Fruit fly (Drosophila melanogaster) whole organism, prepupa: ENCODE measurements around the gene CG9328.

Source experiments
- CG10631 ChIP-seq: fragments of 200-800 bp; sonication (Bioruptor generic); optimal IDR thresholded peaks from 2 replicates; lab custom pipeline; 2016; ENCODE audit warnings: missing biosample characterization, missing genetic modification characterization
- CG11762 ChIP-seq: fragments of 200-800 bp; sonication (Bioruptor generic); optimal IDR thresholded peaks from 3 replicates; lab custom pipeline; 2016; ENCODE audit warnings: missing biosample characterization, missing genetic modification characterization; ENCODE audit not compliant: insufficient read depth
- CG11902 ChIP-seq: fragments of 200-800 bp; sonication (Bioruptor generic); optimal IDR thresholded peaks from 3 replicates; lab custom pipeline; 2016; ENCODE audit warnings: missing biosample characterization, missing genetic modification characterization
- CG15336 ChIP-seq: fragments of 200-800 bp; sonication (Bioruptor generic); IDR thresholded peaks from 2 replicates; pipeline ENCODE4 v1.3.6; 2022; ENCODE audit warnings: missing biosample characterization, missing genetic modification characterization
- CG1621 ChIP-seq: fragments of 200-800 bp; sonication (Bioruptor generic); optimal IDR thresholded peaks from 3 replicates; lab custom pipeline; 2018; ENCODE audit warnings: missing biosample characterization, mild to moderate bottlenecking, missing genetic modification characterization
- CG3032 ChIP-seq: fragments of 200-800 bp; optimal IDR thresholded peaks from 2 replicates; lab custom pipeline; 2019; ENCODE audit warnings: missing biosample characterization, mild to moderate bottlenecking, missing genetic modification characterization, moderate library complexity
- CG32006 ChIP-seq: fragments of 200-800 bp; sonication (Bioruptor generic); optimal IDR thresholded peaks from 3 replicates; lab custom pipeline; 2017; ENCODE audit warnings: missing biosample characterization, mild to moderate bottlenecking, missing genetic modification characterization
- CG34406 ChIP-seq: fragments of 200-800 bp; sonication (Bioruptor generic); optimal IDR thresholded peaks from 3 replicates; lab custom pipeline; 2016; ENCODE audit warnings: missing biosample characterization, missing genetic modification characterization
- CG3919 ChIP-seq: fragments of 200-800 bp; sonication (Bioruptor generic); optimal IDR thresholded peaks from 3 replicates; lab custom pipeline; 2016; ENCODE audit warnings: missing biosample characterization, missing genetic modification characterization
- CG6163 ChIP-seq: fragments of 200-800 bp; sonication (Bioruptor generic); IDR thresholded peaks from 3 replicates; pipeline ENCODE4 v1.3.6; 2022; ENCODE audit warnings: missing biosample characterization, missing genetic modification characterization
- CG6792 ChIP-seq: fragments of 200-800 bp; sonication (Bioruptor generic); optimal IDR thresholded peaks from 3 replicates; lab custom pipeline; 2016; ENCODE audit warnings: missing biosample characterization, missing genetic modification characterization
- CG6808 ChIP-seq: fragments of 200-800 bp; sonication (Bioruptor generic); optimal IDR thresholded peaks from 3 replicates; lab custom pipeline; 2017; ENCODE audit warnings: missing biosample characterization, missing genetic modification characterization, mild to moderate bottlenecking, moderate library complexity, missing genetic modification reagents
- CG6854 ChIP-seq: fragments of 200-800 bp; sonication (Bioruptor generic); optimal IDR thresholded peaks from 2 replicates; lab custom pipeline; 2017; ENCODE audit warnings: missing biosample characterization, mild to moderate bottlenecking, missing genetic modification characterization
- CG7368 ChIP-seq: fragments of 200-800 bp; sonication (Bioruptor generic); optimal IDR thresholded peaks from 3 replicates; lab custom pipeline; 2016; ENCODE audit warnings: missing biosample characterization, missing genetic modification characterization
- CG8119 ChIP-seq: fragments of 200-800 bp; sonication (Bioruptor generic); IDR thresholded peaks from 3 replicates; pipeline ENCODE4 v1.3.6; 2022; ENCODE audit warnings: missing biosample characterization, missing genetic modification characterization
- CG8632 ChIP-seq: fragments of 200-800 bp; sonication (Bioruptor generic); optimal IDR thresholded peaks from 3 replicates; lab custom pipeline; 2016; ENCODE audit warnings: missing biosample characterization, missing genetic modification characterization
- CG9139 ChIP-seq: fragments of 200-800 bp; sonication (Bioruptor generic); optimal IDR thresholded peaks from 3 replicates; lab custom pipeline; 2017; ENCODE audit warnings: missing biosample characterization, mild to moderate bottlenecking, missing genetic modification characterization
- Eip75B ChIP-seq: fragments of 200-800 bp; sonication (Bioruptor generic); optimal IDR thresholded peaks from 3 replicates; lab custom pipeline; 2016; ENCODE audit warnings: missing biosample characterization, missing genetic modification characterization
- Eip78C ChIP-seq: fragments of 200-800 bp; sonication (Bioruptor generic); peaks from one replicate; lab custom pipeline; 2016; ENCODE audit warnings: missing biosample characterization, missing genetic modification characterization
- Eip93F ChIP-seq: fragments of 200-800 bp; sonication (Bioruptor generic); optimal IDR thresholded peaks from 2 replicates; lab custom pipeline; 2016; ENCODE audit warnings: missing biosample characterization, mild to moderate bottlenecking, missing genetic modification characterization
- Ets21C ChIP-seq: fragments of 200-800 bp; sonication (Bioruptor generic); optimal IDR thresholded peaks from 3 replicates; lab custom pipeline; 2016; ENCODE audit warnings: missing biosample characterization, missing genetic modification characterization
- Ets96B ChIP-seq: fragments of 200-800 bp; optimal IDR thresholded peaks from 2 replicates; lab custom pipeline; 2019; ENCODE audit warnings: missing biosample characterization, mild to moderate bottlenecking, missing genetic modification characterization, moderate library complexity
- Gug ChIP-seq: fragments of 200-800 bp; sonication (Bioruptor generic); IDR thresholded peaks from 2 replicates; pipeline ENCODE4 v1.3.6; 2022; ENCODE audit warnings: missing biosample characterization, missing genetic modification characterization
- Hr38 ChIP-seq: sonication (Bioruptor generic); optimal IDR thresholded peaks from 2 replicates; lab custom pipeline; 2016; ENCODE audit warnings: missing biosample characterization, missing genetic modification characterization
- Hr39 ChIP-seq: fragments of 200-800 bp; sonication (Bioruptor generic); optimal IDR thresholded peaks from 2 replicates; lab custom pipeline; 2016; ENCODE audit warnings: missing biosample characterization, missing genetic modification characterization
- Hr4 ChIP-seq: fragments of 200-800 bp; sonication (Bioruptor generic); optimal IDR thresholded peaks from 3 replicates; lab custom pipeline; 2016; ENCODE audit warnings: missing biosample characterization, missing genetic modification characterization
- Met ChIP-seq: fragments of 200-800 bp; sonication (Bioruptor generic); optimal IDR thresholded peaks from 3 replicates; lab custom pipeline; 2016; ENCODE audit warnings: missing biosample characterization, missing genetic modification characterization
- OdsH ChIP-seq: fragments of 200-800 bp; sonication (Bioruptor generic); optimal IDR thresholded peaks from 3 replicates; lab custom pipeline; 2016; ENCODE audit warnings: missing biosample characterization, missing genetic modification characterization
- Sox102F ChIP-seq: fragments of 200-800 bp; sonication (Bioruptor generic); optimal IDR thresholded peaks from 2 replicates; lab custom pipeline; 2016; ENCODE audit warnings: missing biosample characterization, mild to moderate bottlenecking, missing genetic modification characterization
- Sox15 ChIP-seq: fragments of 200-800 bp; sonication (Bioruptor generic); optimal IDR thresholded peaks from 3 replicates; lab custom pipeline; 2016; ENCODE audit warnings: missing biosample characterization, missing genetic modification characterization
- achi ChIP-seq: fragments of 200-800 bp; sonication (Bioruptor generic); optimal IDR thresholded peaks from 3 replicates; lab custom pipeline; 2016; ENCODE audit warnings: missing biosample characterization, missing genetic modification characterization
- dac ChIP-seq: fragments of 200-800 bp; sonication (Bioruptor generic); optimal IDR thresholded peaks from 2 replicates; lab custom pipeline; 2017; ENCODE audit warnings: missing biosample characterization, mild to moderate bottlenecking, missing genetic modification characterization
- dsx ChIP-seq: fragments of 200-800 bp; optimal IDR thresholded peaks from 3 replicates; lab custom pipeline; 2019; ENCODE audit warnings: missing biosample characterization, mild to moderate bottlenecking, missing genetic modification characterization, moderate library complexity; ENCODE audit not compliant: poor library complexity, severe bottlenecking
- eg ChIP-seq: fragments of 200-800 bp; sonication (Bioruptor generic); IDR thresholded peaks from 3 replicates; pipeline ENCODE4 v1.3.6; 2022; ENCODE audit warnings: missing biosample characterization, missing genetic modification characterization
- esn ChIP-seq: fragments of 200-800 bp; sonication (Bioruptor generic); optimal IDR thresholded peaks from 2 replicates; lab custom pipeline; 2016; ENCODE audit warnings: missing biosample characterization, mild to moderate bottlenecking, missing genetic modification characterization, moderate library complexity
- fkh ChIP-seq: fragments of 200-800 bp; sonication (Bioruptor generic); optimal IDR thresholded peaks from 3 replicates; lab custom pipeline; 2017; ENCODE audit warnings: missing biosample characterization, mild to moderate bottlenecking, missing genetic modification characterization, moderate library complexity
- lz ChIP-seq: fragments of 200-800 bp; sonication (Bioruptor generic); optimal IDR thresholded peaks from 3 replicates; lab custom pipeline; 2016; ENCODE audit warnings: missing biosample characterization, missing genetic modification characterization
- pdm3 ChIP-seq: fragments of 200-800 bp; sonication (Bioruptor generic); optimal IDR thresholded peaks from 3 replicates; lab custom pipeline; 2016; ENCODE audit warnings: missing biosample characterization, missing genetic modification characterization
- ss ChIP-seq, 2 experiments: fragments of 200-800 bp; sonication (Bioruptor generic); optimal IDR thresholded peaks; 2 replicates in 1 of 2; 3 replicates in 1 of 2; lab custom pipeline; 2017 to 2018; ENCODE audit warnings: mild to moderate bottlenecking in 2 of 2, missing biosample characterization in 2 of 2, missing genetic modification characterization in 2 of 2, moderate library complexity in 1 of 2
- svp ChIP-seq: fragments of 200-800 bp; sonication (Bioruptor generic); peaks from one replicate; lab custom pipeline; 2016; ENCODE audit warnings: missing biosample characterization, missing genetic modification characterization
- topi ChIP-seq: fragments of 200-800 bp; sonication (Bioruptor generic); optimal IDR thresholded peaks from 3 replicates; lab custom pipeline; 2016; ENCODE audit warnings: missing biosample characterization, missing genetic modification characterization
- vri ChIP-seq: fragments of 200-800 bp; sonication (Bioruptor generic); optimal IDR thresholded peaks from 3 replicates; lab custom pipeline; 2016; ENCODE audit warnings: missing biosample characterization, mild to moderate bottlenecking, missing genetic modification characterization

Gene CG9328

dm6 chr2L:20805624-20806339, 8.3 kb downstream of the CG9328 start (continued):
- peak; percentile 78 for TF ChIP-seq Sox102F
- TF ChIP-seq lz (GFP tag; lab: Kevin White, UChicago), result peak; percentile 68
- peak; percentile 55 for TF ChIP-seq Hr39 (GFP tag; lab: Kevin White, UChicago)
- peak; percentile 63 for TF ChIP-seq Gug (GFP tag; lab: Robert Waterston, UW)
- peak; percentile 71 for TF ChIP-seq achi
- no peak for TF ChIP-seq Hr38 (GFP tag; lab: Kevin White, UChicago)
- peak; percentile 34 for TF ChIP-seq CG6808 (GFP tag; lab: Kevin White, UChicago)
- TF ChIP-seq eg (GFP tag; lab: Robert Waterston, UW), result peak; percentile 80
- TF ChIP-seq topi (GFP tag; lab: Kevin White, UChicago), result peak; percentile 64
- peak; percentile 58 for TF ChIP-seq Sox15

dm6 chr2L:20806619-20807018, 9.1 kb downstream of the CG9328 start:
- TF ChIP-seq CG1621 (tag; lab: Kevin White, UChicago) (no peak), CG11902 (GFP tag; lab: Kevin White, UChicago) (no peak), CG6854 (GFP tag; lab: Kevin White, UChicago) (no peak), Sox102F (no peak), CG9139 (GFP tag; lab: Kevin White, UChicago) (no peak), Eip75B (GFP tag; lab: Kevin White, UChicago) (no peak), Ets21C (GFP tag; lab: Kevin White, UChicago) (no peak), Sox15 (no peak)

- TF ChIP-seq Eip78C, result peak; percentile 68
- TF ChIP-seq Sox15, result no peak
- peak; percentile 12 for TF ChIP-seq CG11762 (GFP tag; lab: Kevin White, UChicago)
- TF ChIP-seq CG8119 (GFP tag; lab: Robert Waterston, UW), result peak; percentile 65; the same call in 2 of the 3 replicates
- peak; percentile 40 for TF ChIP-seq CG8632
- peak; percentile 15 for TF ChIP-seq CG10631
- TF ChIP-seq CG6808 (GFP tag; lab: Kevin White, UChicago), result peak; percentile 14
- TF ChIP-seq Hr39 (GFP tag; lab: Kevin White, UChicago), result no peak
- TF ChIP-seq ss (GFP tag; optimal IDR thresholded peaks at IDR 0.05; lab: Kevin White, UChicago), result peak in 1 of 2 experiments; percentile 12
- peak; percentile 27 for TF ChIP-seq esn (GFP tag; lab: Kevin White, UChicago)
- TF ChIP-seq svp, result peak; percentile 62
- TF ChIP-seq eg (GFP tag; lab: Robert Waterston, UW), result peak; percentile 53; the same call in 2 of the 3 replicates
- TF ChIP-seq dac (GFP tag; lab: Kevin White, UChicago), result no peak
- TF ChIP-seq dsx (GFP tag; lab: Kevin White, UChicago), result peak; percentile 24
- TF ChIP-seq CG6792 (GFP tag; lab: Kevin White, UChicago), result peak; percentile 40
- no peak for TF ChIP-seq Eip93F (GFP tag; lab: Kevin White, UChicago)
- peak; percentile 39 for TF ChIP-seq CG32006 (GFP tag; lab: Kevin White, UChicago)
- peak; percentile 87 for TF ChIP-seq fkh (GFP tag; lab: Kevin White, UChicago)
- TF ChIP-seq CG3032 (tag; lab: Kevin White, UChicago), result peak; percentile 35
- TF ChIP-seq vri (GFP tag; lab: Kevin White, UChicago), result peak; percentile 30
- peak; percentile 33 for TF ChIP-seq OdsH (GFP tag; lab: Kevin White, UChicago)
- peak; percentile 26 for TF ChIP-seq achi
- no peak for TF ChIP-seq Eip75B (GFP tag; lab: Kevin White, UChicago)
- TF ChIP-seq CG34406 (GFP tag; lab: Kevin White, UChicago), result peak; percentile 49
- TF ChIP-seq CG3919 (GFP tag; lab: Kevin White, UChicago), result peak; percentile 31
- peak; percentile 3 for TF ChIP-seq Hr4 (GFP tag; lab: Kevin White, UChicago)
- 0 out of 3 replicates have a peak, but pooled peaks have one; percentile 31 for TF ChIP-seq CG6163
- peak; percentile 69 for TF ChIP-seq CG15336 (GFP tag; lab: Robert Waterston, UW)
- TF ChIP-seq Sox102F, result no peak
- peak; percentile 44 for TF ChIP-seq Ets96B (tag; lab: Kevin White, UChicago)
- peak; percentile 10 for TF ChIP-seq Met (GFP tag; lab: Kevin White, UChicago)
- TF ChIP-seq CG7368 (GFP tag; lab: Kevin White, UChicago), result no peak
- no peak for TF ChIP-seq CG11902 (GFP tag; lab: Kevin White, UChicago)
- TF ChIP-seq CG9139 (GFP tag; lab: Kevin White, UChicago), result peak; percentile 3
- no peak for TF ChIP-seq Hr38 (GFP tag; lab: Kevin White, UChicago)
- TF ChIP-seq pdm3, result peak; percentile 19
Measured at dm6 chr2L:20807617-20808509, 10.3 kb downstream of the CG9328 start.
